Worm (Caenorhabditis elegans) whole organism, L2 larva: Measurements from ENCODE around the gene B0348.10.

ENCODE experiments used
- C34F6.9 ChIP-seq: fragments of 150-350 bp; optimal IDR thresholded peaks from 2 replicates; lab custom pipeline; 2014; ENCODE audit warnings: missing biosample characterization, missing genetic modification characterization
- F13H6.1 ChIP-seq: sonication (generic microtip); optimal IDR thresholded peaks from 2 replicates; lab custom pipeline; 2016; ENCODE audit warnings: missing genetic modification characterization, missing compliant biosample characterization
- Y55F3AM.14 ChIP-seq: fragments of 200-800 bp; sonication (Bioruptor generic); optimal IDR thresholded peaks from 2 replicates; lab custom pipeline; 2018; ENCODE audit warnings: mild to moderate bottlenecking, missing genetic modification characterization, missing compliant biosample characterization
- ZK546.5 ChIP-seq: sonication (generic microtip); optimal IDR thresholded peaks from 2 replicates; lab custom pipeline; 2017; ENCODE audit warnings: missing biosample characterization, missing genetic modification characterization
- ama-1 ChIP-seq: fragments of 150-350 bp; optimal IDR thresholded peaks from 2 replicates; lab custom pipeline; 2018; ENCODE audit warnings: inconsistent platforms
- blmp-1 ChIP-seq: sonication (generic microtip); optimal IDR thresholded peaks from 2 replicates; lab custom pipeline; 2017; ENCODE audit warnings: missing genetic modification characterization, mild to moderate bottlenecking, missing compliant biosample characterization, antibody characterized with exemption, moderate library complexity; ENCODE audit not compliant: insufficient read depth
- ceh-16 ChIP-seq: fragments of 150-350 bp; optimal IDR thresholded peaks from 2 replicates; lab custom pipeline; 2014; ENCODE audit warnings: missing biosample characterization, missing genetic modification characterization
- crh-2 ChIP-seq: sonication (generic microtip); optimal IDR thresholded peaks from 2 replicates; lab custom pipeline; 2017; ENCODE audit warnings: missing biosample characterization, missing genetic modification characterization
- dmd-4 ChIP-seq: sonication (generic microtip); optimal IDR thresholded peaks from 2 replicates; lab custom pipeline; 2017; ENCODE audit warnings: missing biosample characterization, missing genetic modification characterization
- elt-3 ChIP-seq: sonication (generic microtip); optimal IDR thresholded peaks from 2 replicates; lab custom pipeline; 2017; ENCODE audit warnings: missing biosample characterization, missing genetic modification characterization
- fos-1 ChIP-seq: fragments of 150-350 bp; optimal IDR thresholded peaks from 2 replicates; lab custom pipeline; 2014; ENCODE audit warnings: missing biosample characterization, missing genetic modification characterization
- gmeb-1 ChIP-seq: fragments of 150-350 bp; optimal IDR thresholded peaks from 2 replicates; lab custom pipeline; 2014; ENCODE audit warnings: missing biosample characterization, missing genetic modification characterization
- lin-13 ChIP-seq: fragments of 150-350 bp; optimal IDR thresholded peaks from 2 replicates; lab custom pipeline; 2014; ENCODE audit warnings: missing biosample characterization, missing genetic modification reagents, missing genetic modification characterization
- lin-39 ChIP-seq: fragments of 150-350 bp; optimal IDR thresholded peaks from 2 replicates; lab custom pipeline; 2014; ENCODE audit warnings: missing biosample characterization, missing genetic modification reagents, missing genetic modification characterization
- lsy-2 ChIP-seq, 2 experiments: fragments of 150-350 bp in 1 of 2; sonication (generic microtip) in 1 of 2; optimal IDR thresholded peaks; 2 replicates each; lab custom pipeline; 2014 to 2017; ENCODE audit warnings: missing biosample characterization in 2 of 2, missing genetic modification characterization in 2 of 2
- mab-5 ChIP-seq: fragments of 150-350 bp; optimal IDR thresholded peaks from 2 replicates; lab custom pipeline; 2014; ENCODE audit warnings: missing biosample characterization, missing genetic modification characterization
- mbf-1 ChIP-seq: sonication (generic microtip); optimal IDR thresholded peaks from 2 replicates; lab custom pipeline; 2017; ENCODE audit warnings: missing biosample characterization, missing genetic modification characterization
- mdl-1 ChIP-seq, 2 experiments: fragments of 150-350 bp in 1 of 2; sonication (generic microtip) in 1 of 2; optimal IDR thresholded peaks; 2 replicates each; lab custom pipeline; 2017; ENCODE audit warnings: missing biosample characterization in 2 of 2, missing genetic modification characterization in 2 of 2
- nhr-10 ChIP-seq: sonication (generic microtip); optimal IDR thresholded peaks from 2 replicates; lab custom pipeline; 2017; ENCODE audit warnings: missing biosample characterization, missing genetic modification characterization
- nhr-11 ChIP-seq: fragments of 150-350 bp; optimal IDR thresholded peaks from 2 replicates; lab custom pipeline; 2014; ENCODE audit warnings: missing biosample characterization, missing genetic modification characterization
- nhr-129 ChIP-seq: fragments of 150-350 bp; optimal IDR thresholded peaks from 2 replicates; lab custom pipeline; 2014; ENCODE audit warnings: missing biosample characterization, missing genetic modification characterization
- nhr-21 ChIP-seq: fragments of 150-350 bp; optimal IDR thresholded peaks from 2 replicates; lab custom pipeline; 2014; ENCODE audit warnings: missing biosample characterization, missing genetic modification characterization
- nhr-23 ChIP-seq: fragments of 150-350 bp; optimal IDR thresholded peaks from 2 replicates; lab custom pipeline; 2014; ENCODE audit warnings: missing biosample characterization, missing genetic modification reagents, missing genetic modification characterization
- nhr-237 ChIP-seq: fragments of 150-350 bp; optimal IDR thresholded peaks from 2 replicates; lab custom pipeline; 2014; ENCODE audit warnings: missing biosample characterization, missing genetic modification characterization
- nhr-25 ChIP-seq: fragments of 150-350 bp; sonication (generic microtip); optimal IDR thresholded peaks from 3 replicates; lab custom pipeline; 2014; ENCODE audit warnings: missing biosample characterization, missing genetic modification characterization
- nhr-77 ChIP-seq: fragments of 150-350 bp; optimal IDR thresholded peaks from 2 replicates; lab custom pipeline; 2014; ENCODE audit warnings: missing biosample characterization, missing genetic modification characterization
- sem-4 ChIP-seq: fragments of 150-350 bp; optimal IDR thresholded peaks from 2 replicates; lab custom pipeline; 2014; ENCODE audit warnings: missing biosample characterization, missing genetic modification reagents, missing genetic modification characterization
- skn-1 ChIP-seq: sonication (generic microtip); optimal IDR thresholded peaks from 2 replicates; lab custom pipeline; 2017; ENCODE audit warnings: missing biosample characterization, missing genetic modification characterization
- sma-3 ChIP-seq: sonication (generic microtip); optimal IDR thresholded peaks from 2 replicates; lab custom pipeline; 2016; ENCODE audit warnings: missing genetic modification reagents, missing genetic modification characterization, missing compliant biosample characterization
- sma-9 ChIP-seq, 2 experiments: fragments of 150-350 bp in 1 of 2; sonication (generic microtip) in 1 of 2; optimal IDR thresholded peaks; 2 replicates each; lab custom pipeline; 2014 to 2016; ENCODE audit warnings: missing genetic modification characterization in 2 of 2, mild to moderate bottlenecking in 1 of 2, missing biosample characterization in 1 of 2, missing compliant biosample characterization in 1 of 2, missing genetic modification reagents in 1 of 2, moderate library complexity in 1 of 2
- ztf-11 ChIP-seq: sonication (generic microtip); optimal IDR thresholded peaks from 2 replicates; lab custom pipeline; 2017; ENCODE audit warnings: missing biosample characterization, missing genetic modification characterization
- ztf-4 ChIP-seq: fragments of 150-350 bp; optimal IDR thresholded peaks from 2 replicates; lab custom pipeline; 2014; ENCODE audit warnings: missing biosample characterization, missing genetic modification characterization

The B0348.10 gene

ce11 chrV:28270-28669, 19.7 kb upstream of the B0348.10 start:
- no peak for TF ChIP-seq skn-1 (tag; lab: Kevin White, UChicago)
- TF ChIP-seq ZK546.5 (tag; lab: Kevin White, UChicago): no peak
- TF ChIP-seq mab-5 (tag; lab: Kevin White, UChicago): no peak
- no peak for TF ChIP-seq crh-2 (tag; lab: Kevin White, UChicago)
- no peak for TF ChIP-seq C34F6.9 (tag; lab: Kevin White, UChicago)
- TF ChIP-seq sma-9 (GFP tag; optimal IDR thresholded peaks at IDR 0.05; lab: Kevin White, UChicago): no peak
- TF ChIP-seq sma-9 (tag; optimal IDR thresholded peaks at IDR 0.05; lab: Kevin White, UChicago): no peak
- no peak for TF ChIP-seq ztf-11
- TF ChIP-seq nhr-21: no peak
- no peak for TF ChIP-seq lsy-2 (tag; optimal IDR thresholded peaks at IDR 0.05; lab: Kevin White, UChicago)
- TF ChIP-seq nhr-77 (tag; lab: Kevin White, UChicago): no peak
- TF ChIP-seq nhr-23 (tag; lab: Kevin White, UChicago): no peak
- TF ChIP-seq sma-3 (GFP tag; lab: Kevin White, UChicago): no peak
- TF ChIP-seq nhr-129: no peak
- TF ChIP-seq ama-1 (lab: Kevin White, UChicago): no peak
- no peak for TF ChIP-seq ztf-4 (tag; lab: Kevin White, UChicago)
- no peak for TF ChIP-seq nhr-25 (tag; lab: Kevin White, UChicago)
- TF ChIP-seq sem-4 (tag; lab: Kevin White, UChicago): no peak
- no peak for TF ChIP-seq blmp-1 (tag; lab: Kevin White, UChicago)
- TF ChIP-seq, all 48 proteins: peak for 0

ce11 chrV:27604-28003, 19.1 kb upstream of the B0348.10 start:
- TF ChIP-seq blmp-1 (tag; lab: Kevin White, UChicago): no peak

ce11 chrV:24181-24580, 15.6 kb upstream of the B0348.10 start:
- TF ChIP-seq fos-1 (tag; lab: Kevin White, UChicago) (no peak), Y55F3AM.14 (GFP tag; lab: Kevin White, UChicago) (no peak), lin-39 (tag; lab: Kevin White, UChicago) (no peak)

- no peak for TF ChIP-seq mbf-1 (tag; lab: Kevin White, UChicago)
- TF ChIP-seq fos-1 (tag; lab: Kevin White, UChicago): peak; percentile 74
- TF ChIP-seq lin-13 (GFP tag; lab: Kevin White, UChicago): no peak
- TF ChIP-seq elt-3: no peak
- TF ChIP-seq sma-3 (GFP tag; lab: Kevin White, UChicago): no peak
- no peak for TF ChIP-seq blmp-1 (tag; lab: Kevin White, UChicago)
- no peak for TF ChIP-seq nhr-129
- peak; percentile 39 for TF ChIP-seq crh-2 (tag; lab: Kevin White, UChicago)
- TF ChIP-seq ztf-11: no peak
- TF ChIP-seq ama-1 (lab: Kevin White, UChicago): no peak
- TF ChIP-seq nhr-10 (tag; lab: Kevin White, UChicago): no peak
- TF ChIP-seq F13H6.1 (tag; lab: Kevin White, UChicago): no peak
- peak; percentile 51 for TF ChIP-seq gmeb-1 (tag; lab: Kevin White, UChicago)
Measured at ce11 chrV:21848-22247, 13.3 kb upstream of the B0348.10 start.

ce11 chrV:20518-20917, 12.0 kb upstream of the B0348.10 start, which contains the start of gene egl-8:
Gene egl-8 (plus strand): TSS chrV:20818.
- TF ChIP-seq ama-1 (lab: Kevin White, UChicago): no peak
- TF ChIP-seq nhr-77 (tag; lab: Kevin White, UChicago): no peak
- TF ChIP-seq lsy-2 (tag; optimal IDR thresholded peaks at IDR 0.05; lab: Kevin White, UChicago): no peak
- no peak for TF ChIP-seq ztf-11
- no peak for TF ChIP-seq nhr-23 (tag; lab: Kevin White, UChicago)
- no peak for TF ChIP-seq nhr-237 (tag; lab: Kevin White, UChicago)
- TF ChIP-seq lin-39 (tag; lab: Kevin White, UChicago): no peak
- no peak for TF ChIP-seq mdl-1 (tag; optimal IDR thresholded peaks at IDR 0.05; lab: Kevin White, UChicago)
- no peak for TF ChIP-seq dmd-4 (tag; lab: Kevin White, UChicago)
- TF ChIP-seq elt-3: no peak
- TF ChIP-seq nhr-21: no peak
- no peak for TF ChIP-seq nhr-11 (tag; lab: Kevin White, UChicago)
- no peak for TF ChIP-seq nhr-25 (tag; lab: Kevin White, UChicago)
- no peak for TF ChIP-seq ZK546.5 (tag; lab: Kevin White, UChicago)
- TF ChIP-seq ceh-16 (tag; lab: Kevin White, UChicago): no peak
